Worm (Caenorhabditis elegans): ENCODE data around the gene rgs-1.

The rgs-1 gene

ce11 chrIII:10001060-10001459 is 15.3 kb downstream of the rgs-1 start, which contains the start of gene C05B5.5:
Gene C05B5.5 (plus strand): TSS chrIII:10001360.
- no peak for TF ChIP-seq F13C5.2 (tag; optimal IDR thresholded peaks at IDR 0.05)
- TF ChIP-seq B0310.2 (tag; optimal IDR thresholded peaks at IDR 0.05) = no peak
- no peak for TF ChIP-seq ets-7 (tag; optimal IDR thresholded peaks at IDR 0.05)
- TF ChIP-seq tbx-37 (GFP tag; conservative IDR thresholded peaks at IDR 0.05) = no peak
- no peak for TF ChIP-seq sea-1 (GFP tag; conservative IDR thresholded peaks at IDR 0.05)
- TF ChIP-seq pes-1 (GFP tag; IDR thresholded peaks at IDR 0.05) = no peak
- TF ChIP-seq ama-1 (optimal IDR thresholded peaks at IDR 0.05) = no peak
- TF ChIP-seq ceh-36 (tag; optimal IDR thresholded peaks at IDR 0.05) = no peak
- TF ChIP-seq scrt-1 (GFP tag; IDR thresholded peaks at IDR 0.05) = no peak
- no peak for TF ChIP-seq flt-1 (GFP tag; IDR thresholded peaks at IDR 0.05)

- TF ChIP-seq tbx-11 (GFP tag; IDR thresholded peaks at IDR 0.05) (no peak), ceh-36 (tag; optimal IDR thresholded peaks at IDR 0.05) (no peak), aly-1 (tag; optimal IDR thresholded peaks at IDR 0.05) (no peak), F13C5.2 (tag; optimal IDR thresholded peaks at IDR 0.05) (no peak), flt-1 (GFP tag; IDR thresholded peaks at IDR 0.05) (no peak), B0310.2 (tag; optimal IDR thresholded peaks at IDR 0.05) (no peak), ets-7 (tag; optimal IDR thresholded peaks at IDR 0.05) (no peak), scrt-1 (GFP tag; IDR thresholded peaks at IDR 0.05) (no peak), hnd-1 (tag; optimal IDR thresholded peaks at IDR 0.05) (no peak), ceh-13 (GFP tag; optimal IDR thresholded peaks at IDR 0.05) (no peak), sea-1 (GFP tag; conservative IDR thresholded peaks at IDR 0.05) (no peak), ama-1 (optimal IDR thresholded peaks at IDR 0.05) (no peak), hmbx-1 (tag; optimal IDR thresholded peaks at IDR 0.05) (no peak), tra-4 (tag; optimal IDR thresholded peaks at IDR 0.05) (no peak), hmg-4 (GFP tag; optimal IDR thresholded peaks at IDR 0.05) (no peak)
Measured at ce11 chrIII:10000428-10000827, 15.9 kb downstream of the rgs-1 start, which contains the start of gene C05B5.2. Gene C05B5.2 (minus strand): TSS chrIII:10000528.

- TF ChIP-seq aly-1 (tag; optimal IDR thresholded peaks at IDR 0.05) = no peak
Measured at ce11 chrIII:9999235-9999634, 17.1 kb downstream of the rgs-1 start, which contains the start of gene C05B5.17. Gene C05B5.17 (minus strand): TSS chrIII:9999335.

ce11 chrIII:9997890-9998289 is 18.5 kb downstream of the rgs-1 start, which contains the start of gene pqn-8:
Gene pqn-8 (minus strand): TSS chrIII:9997990.
- TF ChIP-seq flt-1 (GFP tag; IDR thresholded peaks at IDR 0.05) (no peak), hmbx-1 (tag; optimal IDR thresholded peaks at IDR 0.05) (no peak)

ce11 chrIII:9993535-9993934 is 22.8 kb downstream of the rgs-1 start, which contains the start of gene C05B5.4:
Gene C05B5.4 (plus strand): TSS chrIII:9993885.
- TF ChIP-seq pes-1 (GFP tag; IDR thresholded peaks at IDR 0.05) = no peak
- TF ChIP-seq tra-4 (tag; optimal IDR thresholded peaks at IDR 0.05) = no peak
- TF ChIP-seq ceh-36 (tag; optimal IDR thresholded peaks at IDR 0.05) = no peak
- TF ChIP-seq ets-7 (tag; optimal IDR thresholded peaks at IDR 0.05) = no peak
- no peak for TF ChIP-seq hmg-4 (GFP tag; optimal IDR thresholded peaks at IDR 0.05)
- no peak for TF ChIP-seq ama-1 (optimal IDR thresholded peaks at IDR 0.05)
- TF ChIP-seq F13C5.2 (tag; optimal IDR thresholded peaks at IDR 0.05) = no peak
- TF ChIP-seq aly-1 (tag; optimal IDR thresholded peaks at IDR 0.05) = no peak
- TF ChIP-seq tbx-37 (GFP tag; conservative IDR thresholded peaks at IDR 0.05) = no peak
- TF ChIP-seq hmbx-1 (tag; optimal IDR thresholded peaks at IDR 0.05) = no peak

- TF ChIP-seq scrt-1 (GFP tag; IDR thresholded peaks at IDR 0.05) (no peak), hnd-1 (tag; optimal IDR thresholded peaks at IDR 0.05) (no peak), ceh-36 (tag; optimal IDR thresholded peaks at IDR 0.05) (no peak), hmbx-1 (tag; optimal IDR thresholded peaks at IDR 0.05) (no peak), ceh-13 (GFP tag; optimal IDR thresholded peaks at IDR 0.05) (no peak), ets-7 (tag; optimal IDR thresholded peaks at IDR 0.05) (no peak), B0310.2 (tag; optimal IDR thresholded peaks at IDR 0.05) (no peak), ama-1 (optimal IDR thresholded peaks at IDR 0.05) (no peak)
Measured at ce11 chrIII:9991324-9991723, 25.0 kb downstream of the rgs-1 start.

ce11 chrIII:9988352-9988751 is 28.0 kb downstream of the rgs-1 start, which contains the start of gene C05B5.1:
Gene C05B5.1 (minus strand): TSS chrIII:9988452.
- TF ChIP-seq F13C5.2 (tag; optimal IDR thresholded peaks at IDR 0.05) = no peak
- TF ChIP-seq hmbx-1 (tag; optimal IDR thresholded peaks at IDR 0.05) = no peak
- no peak for TF ChIP-seq B0310.2 (tag; optimal IDR thresholded peaks at IDR 0.05)
- TF ChIP-seq sea-1 (GFP tag; conservative IDR thresholded peaks at IDR 0.05) = no peak
- no peak for TF ChIP-seq tbx-37 (GFP tag; conservative IDR thresholded peaks at IDR 0.05)
- TF ChIP-seq ama-1 (optimal IDR thresholded peaks at IDR 0.05) = no peak
- TF ChIP-seq flt-1 (GFP tag; IDR thresholded peaks at IDR 0.05) = no peak
- TF ChIP-seq tbx-11 (GFP tag; IDR thresholded peaks at IDR 0.05) = no peak
- no peak for TF ChIP-seq aly-1 (tag; optimal IDR thresholded peaks at IDR 0.05)
- TF ChIP-seq ceh-13 (GFP tag; optimal IDR thresholded peaks at IDR 0.05) = no peak
- no peak for TF ChIP-seq hnd-1 (tag; optimal IDR thresholded peaks at IDR 0.05)
- TF ChIP-seq hmg-4 (GFP tag; optimal IDR thresholded peaks at IDR 0.05) = no peak
- TF ChIP-seq scrt-1 (GFP tag; IDR thresholded peaks at IDR 0.05) = no peak
- TF ChIP-seq pes-1 (GFP tag; IDR thresholded peaks at IDR 0.05) = no peak
- no peak for TF ChIP-seq tra-4 (tag; optimal IDR thresholded peaks at IDR 0.05)
- TF ChIP-seq ets-7 (tag; optimal IDR thresholded peaks at IDR 0.05) = no peak
- no peak for TF ChIP-seq ceh-36 (tag; optimal IDR thresholded peaks at IDR 0.05)

- TF ChIP-seq ceh-13 (GFP tag; optimal IDR thresholded peaks at IDR 0.05) = no peak
- TF ChIP-seq sea-1 (GFP tag; conservative IDR thresholded peaks at IDR 0.05) = no peak
- no peak for TF ChIP-seq B0310.2 (tag; optimal IDR thresholded peaks at IDR 0.05)
- TF ChIP-seq hmbx-1 (tag; optimal IDR thresholded peaks at IDR 0.05) = no peak
- TF ChIP-seq hnd-1 (tag; optimal IDR thresholded peaks at IDR 0.05) = no peak
- no peak for TF ChIP-seq scrt-1 (GFP tag; IDR thresholded peaks at IDR 0.05)
- TF ChIP-seq hmg-4 (GFP tag; optimal IDR thresholded peaks at IDR 0.05) = no peak
- no peak for TF ChIP-seq tra-4 (tag; optimal IDR thresholded peaks at IDR 0.05)
- no peak for TF ChIP-seq F13C5.2 (tag; optimal IDR thresholded peaks at IDR 0.05)
- no peak for TF ChIP-seq aly-1 (tag; optimal IDR thresholded peaks at IDR 0.05)
- no peak for TF ChIP-seq ets-7 (tag; optimal IDR thresholded peaks at IDR 0.05)
- TF ChIP-seq tbx-37 (GFP tag; conservative IDR thresholded peaks at IDR 0.05) = no peak
- no peak for TF ChIP-seq flt-1 (GFP tag; IDR thresholded peaks at IDR 0.05)
- no peak for TF ChIP-seq tbx-11 (GFP tag; IDR thresholded peaks at IDR 0.05)
- no peak for TF ChIP-seq ceh-36 (tag; optimal IDR thresholded peaks at IDR 0.05)
Measured at ce11 chrIII:9986827-9987429, 29.4 kb downstream of the rgs-1 start, which contains the start of gene C05B5.12. Gene C05B5.12 (plus strand): TSS chrIII:9987379.

Measured in whole organism, early embryonic.